Fruit fly (Drosophila melanogaster): Measurements from ENCODE around the gene Nrx-IV.

Nrx-IV gene

dm6 chr3L:12118156-12118555 lies 28.2 kb upstream of the Nrx-IV start, which contains the start of gene ssp:
Gene ssp, plus strand, starts transcription at chr3L:12118257.
- TF ChIP-seq CTCF (optimal IDR thresholded peaks at IDR 0.05) = no peak
- TF ChIP-seq CG8478 (optimal IDR thresholded peaks at IDR 0.05) = no peak

- TF ChIP-seq CG8478 (optimal IDR thresholded peaks at IDR 0.05) = no peak
- TF ChIP-seq CTCF (optimal IDR thresholded peaks at IDR 0.05) = no peak
Observed at dm6 chr3L:12118631-12119030, 27.7 kb upstream of the Nrx-IV start.

- TF ChIP-seq CTCF (optimal IDR thresholded peaks at IDR 0.05) (no peak), CG8478 (optimal IDR thresholded peaks at IDR 0.05) (no peak)
Observed at dm6 chr3L:12119875-12120485, 26.3 kb upstream of the Nrx-IV start, which contains the start of gene CG11560. Gene CG11560, plus strand, starts transcription at chr3L:12120019.

dm6 chr3L:12122891-12123290 lies 23.4 kb upstream of the Nrx-IV start:
- TF ChIP-seq CTCF (optimal IDR thresholded peaks at IDR 0.05) = no peak
- no peak for TF ChIP-seq CG8478 (optimal IDR thresholded peaks at IDR 0.05)

dm6 chr3L:12124138-12124583 lies 22.2 kb upstream of the Nrx-IV start:
- TF ChIP-seq CG8478 (optimal IDR thresholded peaks at IDR 0.05) (no peak), CTCF (optimal IDR thresholded peaks at IDR 0.05) (no peak)

- no peak for TF ChIP-seq CG8478 (optimal IDR thresholded peaks at IDR 0.05)
- peak in 1 of 2 experiments; percentile 48 for TF ChIP-seq CTCF (optimal IDR thresholded peaks at IDR 0.05)
Observed at dm6 chr3L:12124975-12125374, 21.3 kb upstream of the Nrx-IV start, which contains the start of gene yps. Gene yps, minus strand, starts transcription at chr3L:12125150.

- TF ChIP-seq CTCF (optimal IDR thresholded peaks at IDR 0.05) (no peak), CG8478 (optimal IDR thresholded peaks at IDR 0.05) (no peak)
Observed at dm6 chr3L:12127294-12128029, 18.9 kb upstream of the Nrx-IV start, which contains the start of the genes Ir68b and CG34241. Gene Ir68b, minus strand, starts transcription at chr3L:12127394. Gene CG34241, plus strand, starts transcription at chr3L:12127979.

- no peak for TF ChIP-seq CTCF (optimal IDR thresholded peaks at IDR 0.05)
- TF ChIP-seq CG8478 (optimal IDR thresholded peaks at IDR 0.05) = no peak
Observed at dm6 chr3L:12129111-12129510, 17.2 kb upstream of the Nrx-IV start, which contains the start of gene Lsp2. Gene Lsp2, plus strand, starts transcription at chr3L:12129393.

- peak in 1 of 2 experiments; percentile 7 for TF ChIP-seq CTCF (optimal IDR thresholded peaks at IDR 0.05)
- no peak for TF ChIP-seq CG8478 (optimal IDR thresholded peaks at IDR 0.05)
Observed at dm6 chr3L:12131918-12132317, 14.4 kb upstream of the Nrx-IV start, which contains the start of gene DEF8. Gene DEF8, plus strand, starts transcription at chr3L:12132146.

dm6 chr3L:12136630-12137029 lies 9.7 kb upstream of the Nrx-IV start, which contains the start of the genes CG5645 and Atg12:
Gene CG5645, minus strand, starts transcription at chr3L:12136706.
Gene Atg12, plus strand, starts transcription at chr3L:12136967.
- TF ChIP-seq CG8478 (optimal IDR thresholded peaks at IDR 0.05) (no peak), CTCF (optimal IDR thresholded peaks at IDR 0.05) (no peak)

dm6 chr3L:12138113-12138899 lies 8.0 kb upstream of the Nrx-IV start, which contains the start of the genes ND-SGDH and RhoGAP68F:
Gene ND-SGDH, minus strand, starts transcription at chr3L:12138584.
Gene RhoGAP68F, plus strand, starts transcription at chr3L:12138868.
- TF ChIP-seq CTCF (optimal IDR thresholded peaks at IDR 0.05) (no peak), CG8478 (optimal IDR thresholded peaks at IDR 0.05) (no peak)

- no peak for TF ChIP-seq CG8478 (optimal IDR thresholded peaks at IDR 0.05)
- TF ChIP-seq CTCF (optimal IDR thresholded peaks at IDR 0.05) = no peak
Observed at dm6 chr3L:12139232-12139698, 7.1 kb upstream of the Nrx-IV start.

- TF ChIP-seq CG8478 (optimal IDR thresholded peaks at IDR 0.05) (no peak), CTCF (optimal IDR thresholded peaks at IDR 0.05) (no peak)
Observed at dm6 chr3L:12146970-12147369, 651 bp downstream of the Nrx-IV start.

- TF ChIP-seq CG8478 (optimal IDR thresholded peaks at IDR 0.05) = no peak
- TF ChIP-seq CTCF (optimal IDR thresholded peaks at IDR 0.05) = no peak
Observed at dm6 chr3L:12149024-12149423, 2.7 kb downstream of the Nrx-IV start, which contains the start of gene CG32099. Gene CG32099, plus strand, starts transcription at chr3L:12149273.
